Worm (Caenorhabditis elegans): ENCODE measurements around the gene otub-1.
"Not testable (repeated sequence)": the region's sequence is repeated elsewhere in the genome, so short reads cannot be mapped to it uniquely, and the experiment has no call there.

The otub-1 gene

ce11 chrV:15115968-15116367 is 49.9 kb downstream of the otub-1 start, which contains the start of gene T01G5.8:
Gene T01G5.8 (plus strand): TSS chrV:15116268.
- TF ChIP-seq lsy-12 (tag; optimal IDR thresholded peaks at IDR 0.05); unc-62 (GFP tag; optimal IDR thresholded peaks at IDR 0.05); mdl-1 (tag; optimal IDR thresholded peaks at IDR 0.05): not testable (repeated sequence)

Measured in whole organism, L3 larva.